Fruit fly (Drosophila melanogaster) whole organism, embryonic: ENCODE measurements around the gene CG11454.

Source experiments
- Antp ChIP-seq: fragments of 200-800 bp; sonication (Bioruptor generic); optimal IDR thresholded peaks from 3 replicates; lab custom pipeline; 2016; ENCODE audit warnings: missing biosample characterization, missing genetic modification characterization
- Atf3 ChIP-seq: fragments of 200-800 bp; sonication (Bioruptor generic); optimal IDR thresholded peaks from 3 replicates; lab custom pipeline; 2016; ENCODE audit warnings: missing biosample characterization, missing genetic modification characterization
- Awh ChIP-seq: fragments of 200-800 bp; sonication (Bioruptor generic); IDR thresholded peaks from 2 replicates; pipeline ENCODE4, ENCODE4 v1.3.6; 2022; ENCODE audit warnings: missing biosample characterization, missing genetic modification characterization
- CG10267 ChIP-seq: fragments of 200-800 bp; sonication (Bioruptor generic); optimal IDR thresholded peaks from 2 replicates; lab custom pipeline; 2018; ENCODE audit warnings: missing biosample characterization, mild to moderate bottlenecking, missing genetic modification characterization, moderate library complexity
- CG10321 ChIP-seq: fragments of 200-800 bp; sonication (Bioruptor generic); IDR thresholded peaks from 2 replicates; pipeline ENCODE4 v1.3.6; 2022; ENCODE audit warnings: missing biosample characterization, missing genetic modification characterization
- CG10959 ChIP-seq: fragments of 200-800 bp; sonication (Bioruptor generic); IDR thresholded peaks from 2 replicates; pipeline ENCODE4 v1.3.6; 2022; ENCODE audit warnings: missing biosample characterization, missing genetic modification characterization
- CG11247 ChIP-seq: fragments of 200-800 bp; sonication (Bioruptor generic); IDR thresholded peaks from 2 replicates; pipeline ENCODE4 v1.3.6; 2022; ENCODE audit warnings: missing biosample characterization, missing genetic modification characterization
- CG11456 ChIP-seq: fragments of 200-800 bp; sonication (Bioruptor generic); IDR thresholded peaks from 3 replicates; pipeline ENCODE4 v1.3.6; 2022; ENCODE audit warnings: missing biosample characterization, missing genetic modification characterization
- CG13424 ChIP-seq: fragments of 200-800 bp; sonication (Bioruptor generic); optimal IDR thresholded peaks from 2 replicates; lab custom pipeline; 2019; ENCODE audit warnings: missing biosample characterization, mild to moderate bottlenecking, missing genetic modification characterization, moderate library complexity
- CG13894 ChIP-seq: fragments of 200-800 bp; sonication (Bioruptor generic); optimal IDR thresholded peaks from 3 replicates; lab custom pipeline; 2018; ENCODE audit warnings: missing biosample characterization, mild to moderate bottlenecking, missing genetic modification characterization, moderate library complexity
- CG14441 ChIP-seq: fragments of 200-800 bp; sonication (Bioruptor generic); IDR thresholded peaks from 2 replicates; pipeline ENCODE4 v1.3.6; 2022; ENCODE audit warnings: missing biosample characterization, missing genetic modification characterization
- CG15011 ChIP-seq: fragments of 200-800 bp; sonication (Bioruptor generic); optimal IDR thresholded peaks from 3 replicates; lab custom pipeline; 2018; ENCODE audit warnings: missing biosample characterization, mild to moderate bottlenecking, missing genetic modification characterization
- CG1529 ChIP-seq: fragments of 200-800 bp; sonication (Bioruptor generic); optimal IDR thresholded peaks from 3 replicates; lab custom pipeline; 2018; ENCODE audit warnings: missing biosample characterization, missing genetic modification characterization
- CG15514 ChIP-seq: fragments of 200-800 bp; sonication (Bioruptor generic); optimal IDR thresholded peaks from 3 replicates; lab custom pipeline; 2017; ENCODE audit warnings: missing biosample characterization, missing genetic modification characterization, mild to moderate bottlenecking, moderate library complexity, missing genetic modification reagents
- CG16813 ChIP-seq: fragments of 200-800 bp; sonication (Bioruptor generic); IDR thresholded peaks from 3 replicates; pipeline ENCODE4 v1.3.6; 2022; ENCODE audit warnings: missing biosample characterization, missing genetic modification characterization; ENCODE audit not compliant: partially characterized antibody
- CG2202 ChIP-seq: fragments of 200-800 bp; sonication (Bioruptor generic); optimal IDR thresholded peaks from 2 replicates; lab custom pipeline; 2018; ENCODE audit warnings: missing biosample characterization, mild to moderate bottlenecking, missing genetic modification characterization
- CG2889 ChIP-seq: fragments of 200-800 bp; sonication (Bioruptor generic); IDR thresholded peaks from 3 replicates; pipeline ENCODE4 v1.3.6; 2022; ENCODE audit warnings: missing biosample characterization, missing genetic modification characterization
- CG3065 ChIP-seq: fragments of 200-800 bp; sonication (Bioruptor generic); optimal IDR thresholded peaks from 2 replicates; lab custom pipeline; 2016; ENCODE audit warnings: missing biosample characterization, missing genetic modification characterization
- CG4328 ChIP-seq: fragments of 200-800 bp; sonication (Bioruptor generic); optimal IDR thresholded peaks from 3 replicates; lab custom pipeline; 2017; ENCODE audit warnings: missing biosample characterization, missing genetic modification reagents, missing genetic modification characterization
- CG6765 ChIP-seq: fragments of 200-800 bp; sonication (Bioruptor generic); optimal IDR thresholded peaks from 3 replicates; lab custom pipeline; 2017; ENCODE audit warnings: missing biosample characterization, mild to moderate bottlenecking, missing genetic modification characterization
- CG7987 ChIP-seq: fragments of 200-800 bp; sonication (Bioruptor generic); optimal IDR thresholded peaks from 2 replicates; lab custom pipeline; 2018; ENCODE audit warnings: missing biosample characterization, mild to moderate bottlenecking, missing genetic modification characterization, moderate library complexity
- CG8944 ChIP-seq: fragments of 200-800 bp; sonication (Bioruptor generic); optimal IDR thresholded peaks from 3 replicates; lab custom pipeline; 2016; ENCODE audit warnings: missing biosample characterization, missing genetic modification characterization
- CHES-1-like ChIP-seq: fragments of 200-800 bp; sonication (Bioruptor generic); optimal IDR thresholded peaks from 2 replicates; lab custom pipeline; 2016; ENCODE audit warnings: missing biosample characterization, missing genetic modification characterization
- Dip2 ChIP-seq: fragments of 200-800 bp; sonication (Bioruptor generic); IDR thresholded peaks from 2 replicates; pipeline ENCODE4 v1.3.6; 2022; ENCODE audit warnings: missing biosample characterization, missing genetic modification characterization
- Dp ChIP-seq: fragments of 200-800 bp; sonication (Bioruptor generic); optimal IDR thresholded peaks from 2 replicates; lab custom pipeline; 2018; ENCODE audit warnings: missing biosample characterization, mild to moderate bottlenecking, missing genetic modification characterization, moderate library complexity
- Drgx ChIP-seq: fragments of 200-800 bp; sonication (Bioruptor generic); IDR thresholded peaks from 2 replicates; pipeline ENCODE4 v1.3.6; 2022; ENCODE audit warnings: missing biosample characterization, missing genetic modification characterization
- H15 ChIP-seq: fragments of 200-800 bp; sonication (Bioruptor generic); IDR thresholded peaks from 3 replicates; pipeline ENCODE4 v1.3.6; 2022; ENCODE audit warnings: missing biosample characterization, missing genetic modification characterization
- HLH3B ChIP-seq: fragments of 200-800 bp; sonication (Bioruptor generic); IDR thresholded peaks from 2 replicates; pipeline ENCODE4 v1.3.6; 2022; ENCODE audit warnings: missing biosample characterization, missing genetic modification characterization
- Hmr ChIP-seq: fragments of 200-800 bp; sonication (Bioruptor generic); optimal IDR thresholded peaks from 3 replicates; lab custom pipeline; 2017; ENCODE audit warnings: mild to moderate bottlenecking, missing biosample characterization, missing genetic modification reagents, missing genetic modification characterization
- Jarid2 ChIP-seq: fragments of 200-800 bp; sonication (Bioruptor generic); optimal IDR thresholded peaks from 3 replicates; lab custom pipeline; 2017; ENCODE audit warnings: mild to moderate bottlenecking, missing biosample characterization, missing genetic modification reagents, missing genetic modification characterization
- Lhr ChIP-seq: fragments of 200-800 bp; sonication (Bioruptor generic); optimal IDR thresholded peaks from 3 replicates; lab custom pipeline; 2017; ENCODE audit warnings: mild to moderate bottlenecking, missing biosample characterization, missing genetic modification reagents, missing genetic modification characterization
- Max ChIP-seq: fragments of 200-800 bp; sonication (Bioruptor generic); optimal IDR thresholded peaks from 2 replicates; lab custom pipeline; 2016; ENCODE audit warnings: missing biosample characterization, mild to moderate bottlenecking, missing genetic modification characterization
- Neu2 ChIP-seq: fragments of 200-800 bp; sonication (Bioruptor generic); optimal IDR thresholded peaks from 3 replicates; lab custom pipeline; 2016; ENCODE audit warnings: missing biosample characterization, missing genetic modification characterization, borderline replicate concordance
- Poxn ChIP-seq: fragments of 200-800 bp; sonication (Bioruptor generic); IDR thresholded peaks from 2 replicates; pipeline ENCODE4 v1.3.6; 2022; ENCODE audit warnings: missing biosample characterization, missing genetic modification characterization
- abd-A ChIP-seq: fragments of 200-800 bp; sonication (Bioruptor generic); optimal IDR thresholded peaks from 3 replicates; lab custom pipeline; 2019; ENCODE audit warnings: missing biosample characterization, mild to moderate bottlenecking, missing genetic modification characterization, moderate library complexity
- chif ChIP-seq, 2 experiments: fragments of 200-800 bp; sonication (Bioruptor generic); optimal IDR thresholded peaks; 3 replicates each; lab custom pipeline; 2016; ENCODE audit warnings: missing biosample characterization in 2 of 2, missing genetic modification characterization in 2 of 2
- dan ChIP-seq: fragments of 200-800 bp; sonication (Bioruptor generic); IDR thresholded peaks from 2 replicates; pipeline ENCODE4 v1.3.6; 2022; ENCODE audit warnings: missing biosample characterization, missing genetic modification characterization
- dimm ChIP-seq: fragments of 200-800 bp; sonication (Bioruptor generic); IDR thresholded peaks from 2 replicates; pipeline ENCODE4 v1.3.6; 2022; ENCODE audit warnings: missing biosample characterization, missing genetic modification characterization
- fd3F ChIP-seq: fragments of 200-800 bp; sonication (Bioruptor generic); optimal IDR thresholded peaks from 2 replicates; lab custom pipeline; 2018; ENCODE audit warnings: missing biosample characterization, mild to moderate bottlenecking, missing genetic modification characterization, moderate library complexity
- gem ChIP-seq: fragments of 200-800 bp; sonication (Bioruptor generic); optimal IDR thresholded peaks from 2 replicates; lab custom pipeline; 2019; ENCODE audit warnings: missing biosample characterization, mild to moderate bottlenecking, missing genetic modification characterization, moderate library complexity
- kah ChIP-seq: fragments of 200-800 bp; sonication (Bioruptor generic); optimal IDR thresholded peaks from 2 replicates; lab custom pipeline; 2018; ENCODE audit warnings: missing biosample characterization, mild to moderate bottlenecking, missing genetic modification characterization
- luna ChIP-seq: fragments of 200-800 bp; sonication (Bioruptor generic); optimal IDR thresholded peaks from 2 replicates; lab custom pipeline; 2016; ENCODE audit warnings: missing biosample characterization, missing genetic modification characterization
- mirr ChIP-seq: fragments of 200-800 bp; sonication (Bioruptor generic); optimal IDR thresholded peaks from 3 replicates; lab custom pipeline; 2018; ENCODE audit warnings: missing biosample characterization, mild to moderate bottlenecking, missing genetic modification characterization
- mld ChIP-seq: fragments of 200-800 bp; sonication (Bioruptor generic); IDR thresholded peaks from 3 replicates; pipeline ENCODE4 v1.3.6; 2022; ENCODE audit warnings: missing biosample characterization, missing genetic modification characterization; ENCODE audit not compliant: partially characterized antibody
- pfk ChIP-seq: fragments of 200-800 bp; sonication (Bioruptor generic); optimal IDR thresholded peaks from 2 replicates; lab custom pipeline; 2018; ENCODE audit warnings: missing biosample characterization, mild to moderate bottlenecking, missing genetic modification characterization, moderate library complexity
- run ChIP-seq: fragments of 200-800 bp; sonication (Bioruptor generic); optimal IDR thresholded peaks from 3 replicates; lab custom pipeline; 2018; ENCODE audit warnings: missing biosample characterization, mild to moderate bottlenecking, missing genetic modification characterization
- sna ChIP-seq: fragments of 200-800 bp; sonication (Bioruptor generic); IDR thresholded peaks from 2 replicates; pipeline ENCODE4 v1.3.6; 2022; ENCODE audit warnings: missing biosample characterization, missing genetic modification characterization; ENCODE audit not compliant: partially characterized antibody
- sob ChIP-seq: fragments of 200-800 bp; sonication (Bioruptor generic); IDR thresholded peaks from 2 replicates; pipeline ENCODE4 v1.3.6; 2022; ENCODE audit warnings: missing biosample characterization, missing genetic modification characterization
- trem ChIP-seq: fragments of 200-800 bp; optimal IDR thresholded peaks from 3 replicates; lab custom pipeline; 2019; ENCODE audit warnings: missing biosample characterization, mild to moderate bottlenecking, missing genetic modification characterization, moderate library complexity
- zen ChIP-seq: fragments of 200-800 bp; sonication (Bioruptor generic); optimal IDR thresholded peaks from 3 replicates; lab custom pipeline; 2018; ENCODE audit warnings: missing biosample characterization, mild to moderate bottlenecking, missing genetic modification characterization, moderate library complexity
- zfh2 ChIP-seq: fragments of 200-800 bp; sonication (Bioruptor generic); optimal IDR thresholded peaks from 2 replicates; lab custom pipeline; 2016; ENCODE audit warnings: missing biosample characterization, missing genetic modification characterization

Gene CG11454

DNA sequence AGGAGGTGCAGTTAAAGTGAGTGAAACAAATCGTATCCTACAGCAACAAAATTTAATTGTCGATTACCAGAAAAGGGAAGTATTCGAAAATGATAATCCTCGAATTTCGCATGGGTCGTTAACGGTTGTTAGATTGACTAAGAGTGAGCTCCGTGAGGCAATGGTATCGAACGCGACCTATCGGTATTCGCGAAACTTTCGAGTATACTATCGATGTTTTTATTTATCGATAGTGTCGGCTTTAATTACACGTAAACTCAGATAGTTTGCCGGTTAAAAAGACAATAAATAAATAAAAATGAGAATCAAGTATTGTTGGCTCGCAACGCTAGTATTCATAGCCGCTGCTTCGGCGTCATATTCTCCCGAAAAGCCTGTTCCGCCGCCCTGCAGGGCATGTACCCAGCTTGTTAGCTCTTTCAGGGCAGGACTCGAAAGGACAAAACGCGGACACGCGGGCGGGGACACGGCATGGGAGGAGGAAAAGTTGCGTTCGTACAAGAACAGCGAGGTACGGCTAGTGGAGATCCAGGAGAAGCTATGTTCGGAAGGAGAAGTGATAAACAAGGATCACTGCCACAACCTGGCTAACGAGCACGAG is 40.9 kb upstream of the CG11454 start, which contains the start of gene Creld (continued):
- no peak for TF ChIP-seq Hmr
- TF ChIP-seq CG4328 (GFP tag; lab: Kevin White, UChicago), result no peak
- no peak for TF ChIP-seq mirr (GFP tag; lab: Kevin White, UChicago)
- TF ChIP-seq luna (GFP tag; lab: Kevin White, UChicago), result no peak
- no peak for TF ChIP-seq CG2202 (tag; lab: Kevin White, UChicago)
- no peak for TF ChIP-seq fd3F (GFP tag; lab: Kevin White, UChicago)
- no peak for TF ChIP-seq CG10321
- TF ChIP-seq CG11456, result no peak
- peak; percentile 8 for TF ChIP-seq Max (GFP tag; lab: Kevin White, UChicago)
- TF ChIP-seq CG10959 (GFP tag; lab: Robert Waterston, UW), result no peak
- no peak for TF ChIP-seq CG3065 (GFP tag; lab: Kevin White, UChicago)
- TF ChIP-seq CG13894 (tag; lab: Kevin White, UChicago), result no peak
- TF ChIP-seq trem (tag; lab: Kevin White, UChicago), result peak; percentile 58
- no peak for TF ChIP-seq chif (GFP tag; optimal IDR thresholded peaks at IDR 0.05; lab: Kevin White, UChicago)
- TF ChIP-seq Neu2 (GFP tag; lab: Kevin White, UChicago), result no peak
- peak; percentile 50 for TF ChIP-seq zen (tag; lab: Kevin White, UChicago)
- no peak for TF ChIP-seq CG13424 (tag; lab: Kevin White, UChicago)
- TF ChIP-seq CG7987 (GFP tag; lab: Kevin White, UChicago), result peak; percentile 16
- TF ChIP-seq Drgx (GFP tag; lab: Robert Waterston, UW), result no peak
- TF ChIP-seq CG1529 (GFP tag; lab: Kevin White, UChicago), result no peak
- TF ChIP-seq abd-A, result no peak
- TF ChIP-seq kah (GFP tag; lab: Kevin White, UChicago), result no peak
- no peak for TF ChIP-seq CG6765 (GFP tag; lab: Kevin White, UChicago)
- TF ChIP-seq Lhr, result no peak
- no peak for TF ChIP-seq dan (GFP tag; lab: Robert Waterston, UW)
- no peak for TF ChIP-seq dimm (GFP tag; lab: Robert Waterston, UW)
- no peak for TF ChIP-seq CG15011 (GFP tag; lab: Kevin White, UChicago)
- TF ChIP-seq Dip2 (GFP tag; lab: Robert Waterston, UW), result no peak
- TF ChIP-seq CG2889 (GFP tag; lab: Robert Waterston, UW), result no peak
- peak; percentile 18 for TF ChIP-seq zfh2 (GFP tag; lab: Kevin White, UChicago)
- peak; percentile 100 for TF ChIP-seq CG16813 (GFP tag; lab: Robert Waterston, UW)
- TF ChIP-seq gem (tag; lab: Kevin White, UChicago), result no peak
- no peak for TF ChIP-seq Awh (GFP tag; lab: Robert Waterston, UW)
- peak; percentile 59 for TF ChIP-seq Dp
- TF ChIP-seq Jarid2 (GFP tag; lab: Kevin White, UChicago), result no peak
- no peak for TF ChIP-seq CG14441
- TF ChIP-seq mld (GFP tag; lab: Robert Waterston, UW), result peak; percentile 100
- no peak for TF ChIP-seq Poxn (GFP tag; lab: Robert Waterston, UW)
- TF ChIP-seq sob, result peak; percentile 51; the same call in 1 of the 2 replicates
- no peak for TF ChIP-seq Atf3 (GFP tag; lab: Kevin White, UChicago)
- no peak for TF ChIP-seq HLH3B (GFP tag; lab: Robert Waterston, UW)
- TF ChIP-seq pfk (GFP tag; lab: Kevin White, UChicago), result no peak
- TF ChIP-seq sna, result peak; percentile 100
- no peak for TF ChIP-seq CG10267 (tag; lab: Kevin White, UChicago)
- TF ChIP-seq run (tag; lab: Kevin White, UChicago), result no peak
- TF ChIP-seq Antp (GFP tag; lab: Kevin White, UChicago), result no peak
- TF ChIP-seq H15 (GFP tag; lab: Robert Waterston, UW), result no peak
- no peak for TF ChIP-seq CG8944 (GFP tag; lab: Kevin White, UChicago)
- peak; percentile 94 for TF ChIP-seq CG15514 (GFP tag; lab: Kevin White, UChicago)
- TF ChIP-seq CG11247 (GFP tag; lab: Robert Waterston, UW), result no peak
- TF ChIP-seq CHES-1-like (GFP tag; lab: Kevin White, UChicago), result peak; percentile 14
